Fruit fly (Drosophila melanogaster) whole organism, wandering third instar larva: ENCODE results near the gene corto.

Experiments used
- Hr78 ChIP-seq: fragments of >200 bp; optimal IDR thresholded peaks from 2 replicates; lab custom pipeline; 2017; ENCODE audit warnings: missing biosample characterization, missing genetic modification characterization
- Mio ChIP-seq: sonication (Bioruptor generic); optimal IDR thresholded peaks from 2 replicates; lab custom pipeline; 2016; ENCODE audit warnings: missing biosample characterization, missing genetic modification characterization
- Myc ChIP-seq: fragments of >200 bp; optimal IDR thresholded peaks from 2 replicates; lab custom pipeline; 2017
- OdsH ChIP-seq: fragments of 200-800 bp; sonication (Bioruptor generic); optimal IDR thresholded peaks from 2 replicates; lab custom pipeline; 2016; ENCODE audit warnings: missing biosample characterization, mild to moderate bottlenecking, missing genetic modification characterization
- br ChIP-seq: fragments of 200-800 bp; sonication (Bioruptor generic); optimal IDR thresholded peaks from 2 replicates; lab custom pipeline; 2016; ENCODE audit warnings: missing biosample characterization, missing genetic modification characterization
- fru ChIP-seq: fragments of 200-800 bp; sonication (Bioruptor generic); optimal IDR thresholded peaks from 3 replicates; lab custom pipeline; 2016; ENCODE audit warnings: missing biosample characterization, mild to moderate bottlenecking, missing genetic modification characterization
- psq ChIP-seq: fragments of 200-800 bp; sonication (Bioruptor generic); optimal IDR thresholded peaks from 3 replicates; lab custom pipeline; 2017; ENCODE audit warnings: missing biosample characterization, mild to moderate bottlenecking, missing genetic modification characterization, moderate library complexity
- rgr ChIP-seq: fragments of 200-800 bp; sonication (Bioruptor generic); optimal IDR thresholded peaks from 3 replicates; lab custom pipeline; 2016; ENCODE audit warnings: missing biosample characterization, mild to moderate bottlenecking, missing genetic modification characterization

dm6 chr3R:5035417-5035941 lies 51.4 kb downstream of the corto start:
- TF ChIP-seq Hr78 (GFP tag; lab: Kevin White, UChicago) (no peak), Mio (no peak), psq (GFP tag; lab: Kevin White, UChicago) (no peak), OdsH (GFP tag; lab: Kevin White, UChicago) (peak; percentile 51), br (GFP tag; lab: Kevin White, UChicago) (peak; percentile 10), rgr (GFP tag; lab: Kevin White, UChicago) (peak; percentile 48), Myc (no peak), fru (no peak)
